Worm (Caenorhabditis elegans) whole organism, L4 larva: Measurements from ENCODE around the gene ceh-90.
A peak's percentile ranks its signal among the peaks of the same experiment; 100 is the strongest.

Experiments
- D1046.2 ChIP-seq: fragments of 200-800 bp; sonication (Bioruptor generic); IDR thresholded peaks from 2 replicates; pipeline ENCODE4 v1.3.6; 2022; ENCODE audit warnings: missing genetic modification characterization, missing compliant biosample characterization
- F10B5.3 ChIP-seq: sonication (generic microtip); optimal IDR thresholded peaks from 2 replicates; lab custom pipeline; 2016; ENCODE audit warnings: mild to moderate bottlenecking, missing genetic modification characterization, missing compliant biosample characterization
- F26F4.8 ChIP-seq: fragments of 200-800 bp; sonication (Bioruptor generic); conservative IDR thresholded peaks from 2 replicates; pipeline ENCODE4 v1.3.6; 2022; ENCODE audit warnings: missing genetic modification characterization, missing compliant biosample characterization
- F44E2.7 ChIP-seq: fragments of 200-800 bp; sonication (Bioruptor generic); IDR thresholded peaks from 2 replicates; pipeline ENCODE4 v2.1.2; 2022; ENCODE audit warnings: missing genetic modification characterization, missing compliant biosample characterization
- T20F7.1 ChIP-seq: fragments of 200-800 bp; sonication (Bioruptor generic); optimal IDR thresholded peaks from 2 replicates; lab custom pipeline; 2018; ENCODE audit warnings: mild to moderate bottlenecking, missing genetic modification characterization, missing compliant biosample characterization
- T26A8.4 ChIP-seq: fragments of 200-800 bp; sonication (Bioruptor generic); IDR thresholded peaks from 2 replicates; pipeline ENCODE4 v1.3.6; 2022; ENCODE audit warnings: missing genetic modification characterization, missing compliant biosample characterization
- Y105C5A.15 ChIP-seq: fragments of 200-800 bp; sonication (Bioruptor generic); IDR thresholded peaks from 2 replicates; pipeline ENCODE4 v1.3.6; 2022; ENCODE audit warnings: missing genetic modification characterization, missing compliant biosample characterization
- Y75B8A.6 ChIP-seq: fragments of 200-800 bp; sonication (Bioruptor generic); IDR thresholded peaks from 2 replicates; pipeline ENCODE4 v1.3.6; 2022; ENCODE audit warnings: missing genetic modification reagents, missing genetic modification characterization, missing compliant biosample characterization
- ZK546.5 ChIP-seq, 2 experiments: sonication (generic microtip); optimal IDR thresholded peaks; 2 replicates each; lab custom pipeline; 2017; ENCODE audit warnings: missing biosample characterization in 2 of 2, missing genetic modification characterization in 2 of 2
- arid-1 ChIP-seq: fragments of 200-800 bp; sonication (Bioruptor generic); conservative IDR thresholded peaks from 2 replicates; pipeline ENCODE4 v1.3.6; 2022; ENCODE audit warnings: missing genetic modification reagents, missing genetic modification characterization, missing compliant biosample characterization
- attf-4 ChIP-seq: sonication (generic microtip); optimal IDR thresholded peaks from 3 replicates; lab custom pipeline; 2017; ENCODE audit warnings: missing biosample characterization, missing genetic modification characterization
- ceh-20 ChIP-seq: fragments of 200-800 bp; sonication (Bioruptor generic); IDR thresholded peaks from 2 replicates; pipeline ENCODE4 v1.3.6; 2022; ENCODE audit warnings: missing genetic modification reagents, missing genetic modification characterization, missing compliant biosample characterization
- ceh-44 ChIP-seq: fragments of 200-800 bp; sonication (Bioruptor generic); IDR thresholded peaks from 2 replicates; pipeline ENCODE4 v1.3.6; 2022; ENCODE audit warnings: missing genetic modification reagents, missing genetic modification characterization, missing compliant biosample characterization
- ceh-62 ChIP-seq: sonication (generic microtip); optimal IDR thresholded peaks from 2 replicates; lab custom pipeline; 2017; ENCODE audit warnings: missing biosample characterization, missing genetic modification characterization
- ces-1 ChIP-seq: fragments of 150-350 bp; sonication (generic microtip); optimal IDR thresholded peaks from 4 replicates; lab custom pipeline; 2014; ENCODE audit warnings: missing biosample characterization, missing genetic modification reagents, missing genetic modification characterization
- ctbp-1 ChIP-seq: fragments of 200-800 bp; sonication (Bioruptor generic); IDR thresholded peaks from 2 replicates; pipeline ENCODE4 v1.3.6; 2022; ENCODE audit warnings: missing genetic modification reagents, missing genetic modification characterization, missing compliant biosample characterization
- daf-16 ChIP-seq, 3 experiments: sonication (generic microtip); optimal IDR thresholded peaks; 2 replicates each; lab custom pipeline; 2016 to 2017; ENCODE audit warnings: missing genetic modification characterization in 3 of 3, missing genetic modification reagents in 3 of 3, mild to moderate bottlenecking in 2 of 3, missing compliant biosample characterization in 2 of 3, missing biosample characterization in 1 of 3, moderate library complexity in 1 of 3
- daf-19 ChIP-seq: fragments of 200-800 bp; sonication (Bioruptor generic); conservative IDR thresholded peaks from 2 replicates; pipeline ENCODE4 v1.3.6; 2022; ENCODE audit warnings: missing genetic modification characterization, missing compliant biosample characterization
- daf-8 ChIP-seq: fragments of 200-800 bp; sonication (Bioruptor generic); IDR thresholded peaks from 2 replicates; pipeline ENCODE4 v1.3.6; 2022; ENCODE audit warnings: missing genetic modification characterization, missing compliant biosample characterization
- dmd-6 ChIP-seq: fragments of 200-800 bp; sonication (Bioruptor generic); IDR thresholded peaks from 2 replicates; pipeline ENCODE4 v1.3.6; 2022; ENCODE audit warnings: missing genetic modification reagents, missing genetic modification characterization, missing compliant biosample characterization
- dmd-9 ChIP-seq: fragments of 200-800 bp; sonication (Bioruptor generic); IDR thresholded peaks from 2 replicates; pipeline ENCODE4 v1.3.6; 2022; ENCODE audit warnings: missing genetic modification reagents, missing genetic modification characterization, missing compliant biosample characterization
- fkh-10 ChIP-seq: fragments of 150-350 bp; optimal IDR thresholded peaks from 2 replicates; lab custom pipeline; 2014; ENCODE audit warnings: missing biosample characterization, missing genetic modification reagents, missing genetic modification characterization
- fos-1 ChIP-seq: fragments of 150-350 bp; optimal IDR thresholded peaks from 2 replicates; lab custom pipeline; 2014; ENCODE audit warnings: missing biosample characterization, missing genetic modification characterization
- hif-1 ChIP-seq, 2 experiments: sonication (generic microtip); optimal IDR thresholded peaks; 2 replicates each; lab custom pipeline; 2016 to 2017; ENCODE audit warnings: missing compliant biosample characterization in 2 of 2, missing genetic modification characterization in 2 of 2, missing genetic modification reagents in 2 of 2, missing genotype in 2 of 2, mild to moderate bottlenecking in 1 of 2
- hmg-1.1 ChIP-seq: fragments of 200-800 bp; sonication (Bioruptor generic); IDR thresholded peaks from 2 replicates; pipeline ENCODE4 v1.3.6; 2022; ENCODE audit warnings: missing genetic modification reagents, missing genetic modification characterization, missing compliant biosample characterization
- lin-1 ChIP-seq: fragments of 200-800 bp; sonication (Bioruptor generic); IDR thresholded peaks from 2 replicates; pipeline ENCODE4 v1.3.6; 2022; ENCODE audit warnings: missing genetic modification reagents, missing genetic modification characterization, missing compliant biosample characterization
- lin-13 ChIP-seq: fragments of 150-350 bp; optimal IDR thresholded peaks from 2 replicates; lab custom pipeline; 2014; ENCODE audit warnings: missing biosample characterization, missing genetic modification reagents, missing genetic modification characterization
- lin-15B ChIP-seq: fragments of 150-350 bp; sonication (generic microtip); optimal IDR thresholded peaks from 3 replicates; lab custom pipeline; 2014; ENCODE audit warnings: missing biosample characterization, missing genetic modification characterization
- lsy-2 ChIP-seq, 2 experiments: fragments of 150-350 bp in 1 of 2; sonication (generic microtip) in 1 of 2; optimal IDR thresholded peaks; 2 replicates each; lab custom pipeline; 2014 to 2017; ENCODE audit warnings: missing biosample characterization in 2 of 2, missing genetic modification characterization in 2 of 2
- mdl-1 ChIP-seq, 2 experiments: fragments of 150-350 bp in 1 of 2; sonication (generic microtip) in 1 of 2; optimal IDR thresholded peaks; 2 replicates each; lab custom pipeline; 2014 to 2017; ENCODE audit warnings: missing biosample characterization in 2 of 2, missing genetic modification characterization in 2 of 2
- mdt-29 ChIP-seq: fragments of 200-800 bp; sonication (Bioruptor generic); IDR thresholded peaks from 2 replicates; pipeline ENCODE4 v1.3.6; 2022; ENCODE audit warnings: missing genetic modification reagents, missing genetic modification characterization, missing compliant biosample characterization
- mep-1 ChIP-seq: fragments of 150-350 bp; sonication (generic microtip); optimal IDR thresholded peaks from 3 replicates; lab custom pipeline; 2014; ENCODE audit warnings: missing biosample characterization, missing genetic modification characterization
- mes-2 ChIP-seq: sonication (generic microtip); optimal IDR thresholded peaks from 2 replicates; lab custom pipeline; 2016; ENCODE audit warnings: missing genotype, mild to moderate bottlenecking, missing genetic modification characterization, missing compliant biosample characterization; ENCODE audit not compliant: poor library complexity, severe bottlenecking
- mxl-3 ChIP-seq: fragments of 200-800 bp; sonication (Bioruptor generic); optimal IDR thresholded peaks from 2 replicates; lab custom pipeline; 2018; ENCODE audit warnings: mild to moderate bottlenecking, missing genetic modification characterization, missing compliant biosample characterization
- nhr-11 ChIP-seq: fragments of 150-350 bp; optimal IDR thresholded peaks from 2 replicates; lab custom pipeline; 2014; ENCODE audit warnings: missing biosample characterization, missing genetic modification characterization
- nhr-237 ChIP-seq: sonication (generic microtip); optimal IDR thresholded peaks from 2 replicates; lab custom pipeline; 2017; ENCODE audit warnings: missing biosample characterization, missing genetic modification characterization
- nhr-25 ChIP-seq: sonication (generic microtip); optimal IDR thresholded peaks from 2 replicates; lab custom pipeline; 2017; ENCODE audit warnings: missing genetic modification characterization, mild to moderate bottlenecking, missing compliant biosample characterization, antibody characterized with exemption, moderate library complexity, borderline replicate concordance; ENCODE audit not compliant: insufficient read depth
- nhr-28 ChIP-seq: fragments of 150-350 bp; optimal IDR thresholded peaks from 2 replicates; lab custom pipeline; 2014; ENCODE audit warnings: missing biosample characterization, missing genetic modification characterization
- nhr-42 ChIP-seq: fragments of 200-800 bp; sonication (Bioruptor generic); IDR thresholded peaks from 2 replicates; pipeline ENCODE4 v1.3.6; 2022; ENCODE audit warnings: missing genetic modification characterization, missing compliant biosample characterization
- nhr-76 ChIP-seq: fragments of 150-350 bp; optimal IDR thresholded peaks from 2 replicates; lab custom pipeline; 2014; ENCODE audit warnings: missing biosample characterization, missing genetic modification characterization
- nhr-77 ChIP-seq: fragments of 150-350 bp; optimal IDR thresholded peaks from 2 replicates; lab custom pipeline; 2014; ENCODE audit warnings: missing biosample characterization, missing genetic modification characterization
- php-3 ChIP-seq: fragments of 200-800 bp; sonication (Bioruptor generic); IDR thresholded peaks from 2 replicates; pipeline ENCODE4 v1.3.6; 2022; ENCODE audit warnings: missing genetic modification reagents, missing genetic modification characterization, missing compliant biosample characterization
- rbr-2 ChIP-seq: sonication (generic microtip); optimal IDR thresholded peaks from 2 replicates; lab custom pipeline; 2016; ENCODE audit warnings: missing genotype, missing genetic modification characterization, missing compliant biosample characterization
- set-16 ChIP-seq: fragments of 200-800 bp; sonication (Bioruptor generic); IDR thresholded peaks from 2 replicates; pipeline ENCODE4 v1.3.6; 2022; ENCODE audit warnings: missing genetic modification reagents, missing genetic modification characterization, missing compliant biosample characterization
- snpc-1.2 ChIP-seq: fragments of 200-800 bp; sonication (Bioruptor generic); IDR thresholded peaks from 2 replicates; pipeline ENCODE4 v1.3.6; 2022; ENCODE audit warnings: missing genetic modification reagents, missing genetic modification characterization, missing compliant biosample characterization
- tag-97 ChIP-seq: fragments of 200-800 bp; sonication (Bioruptor generic); IDR thresholded peaks from 2 replicates; pipeline ENCODE4 v1.3.6; 2022; ENCODE audit warnings: missing genetic modification characterization, missing compliant biosample characterization
- tra-1 ChIP-seq: fragments of 200-800 bp; sonication (Bioruptor generic); IDR thresholded peaks from 2 replicates; pipeline ENCODE4 v1.3.6; 2022; ENCODE audit warnings: missing genetic modification reagents, missing genetic modification characterization, missing compliant biosample characterization
- unc-62 ChIP-seq, 3 experiments: fragments of 150-350 bp in 1 of 3; sonication (generic microtip); optimal IDR thresholded peaks in 2 of 3; peaks in 1 of 3; 1 replicate in 1 of 3; 2 replicates in 2 of 3; lab custom pipeline; 2014 to 2017; ENCODE audit warnings: missing biosample characterization in 3 of 3, missing genetic modification characterization in 3 of 3, missing genetic modification reagents in 3 of 3, missing genotype in 1 of 3
- vab-7 ChIP-seq: fragments of 200-800 bp; sonication (Bioruptor generic); IDR thresholded peaks from 2 replicates; pipeline ENCODE4 v1.3.6; 2022; ENCODE audit warnings: missing genetic modification reagents, missing genetic modification characterization, missing compliant biosample characterization
- zfp-2 ChIP-seq: sonication (generic microtip); optimal IDR thresholded peaks from 2 replicates; lab custom pipeline; 2016; ENCODE audit warnings: mild to moderate bottlenecking, missing genetic modification characterization, missing compliant biosample characterization

ceh-90 gene

ce11 chrX:14164234-14164633 is 7.4 kb upstream of the ceh-90 start, which contains the start of gene vha-20 (continued):
- TF ChIP-seq daf-8 (GFP tag; lab: Robert Waterston, UW) (no peak), fkh-10 (GFP tag; lab: Kevin White, UChicago) (no peak), mes-2 (tag; lab: Kevin White, UChicago) (peak; percentile 5), vab-7 (no peak), unc-62 (GFP tag; optimal IDR thresholded peaks at IDR 0.05 in 1 of 2; lab: Kevin White, UChicago) (no peak), unc-62 (tag; optimal IDR thresholded peaks at IDR 0.05; lab: Kevin White, UChicago) (no peak), mxl-3 (GFP tag; lab: Kevin White, UChicago) (no peak), T20F7.1 (GFP tag; lab: Kevin White, UChicago) (no peak), nhr-77 (tag; lab: Kevin White, UChicago) (no peak), Y75B8A.6 (GFP tag; lab: Robert Waterston, UW) (no peak), ctbp-1 (GFP tag; lab: Robert Waterston, UW) (0 out of 2 replicates have a peak, but pooled peaks have one; percentile 9), nhr-11 (tag; lab: Kevin White, UChicago) (no peak), nhr-237 (tag; lab: Kevin White, UChicago) (no peak), lin-13 (GFP tag; lab: Kevin White, UChicago) (no peak), mdt-29 (no peak), lin-1 (GFP tag; lab: Robert Waterston, UW) (no peak), Y105C5A.15 (GFP tag; lab: Robert Waterston, UW) (peak; percentile 63; the same call in 1 of the 2 replicates), zfp-2 (tag; lab: Kevin White, UChicago) (no peak), mep-1 (no peak), F26F4.8 (no peak), daf-16 (GFP tag; optimal IDR thresholded peaks at IDR 0.05; lab: Kevin White, UChicago) (no peak), daf-16 (tag; optimal IDR thresholded peaks at IDR 0.05; lab: Kevin White, UChicago) (no peak), attf-4 (tag; lab: Kevin White, UChicago) (no peak), mdl-1 (tag; optimal IDR thresholded peaks at IDR 0.05; lab: Kevin White, UChicago) (no peak), dmd-6 (GFP tag; lab: Robert Waterston, UW) (0 out of 2 replicates have a peak, but pooled peaks have one; percentile 11), lsy-2 (tag; optimal IDR thresholded peaks at IDR 0.05; lab: Kevin White, UChicago) (no peak), nhr-42 (GFP tag; lab: Robert Waterston, UW) (no peak), tra-1 (GFP tag; lab: Robert Waterston, UW) (0 out of 2 replicates have a peak, but pooled peaks have one; percentile 38), set-16 (GFP tag; lab: Robert Waterston, UW) (no peak), hmg-1.1 (GFP tag; lab: Robert Waterston, UW) (no peak), nhr-76 (no peak), arid-1 (GFP tag; lab: Robert Waterston, UW) (no peak), ZK546.5 (tag; optimal IDR thresholded peaks at IDR 0.05; lab: Kevin White, UChicago) (no peak), hif-1 (tag; optimal IDR thresholded peaks at IDR 0.05; lab: Kevin White, UChicago) (no peak), tag-97 (GFP tag; lab: Robert Waterston, UW) (no peak), ceh-44 (GFP tag; lab: Robert Waterston, UW) (no peak), D1046.2 (GFP tag; lab: Robert Waterston, UW) (no peak), ceh-20 (GFP tag; lab: Robert Waterston, UW) (no peak), dmd-9 (GFP tag; lab: Robert Waterston, UW) (no peak), php-3 (GFP tag; lab: Robert Waterston, UW) (no peak), nhr-28 (tag; lab: Kevin White, UChicago) (no peak), ces-1 (GFP tag; lab: Kevin White, UChicago) (no peak), T26A8.4 (no peak), fos-1 (no peak), nhr-25 (tag; lab: Kevin White, UChicago) (no peak), rbr-2 (tag; lab: Kevin White, UChicago) (no peak), ceh-62 (no peak), snpc-1.2 (0 out of 2 replicates have a peak, but pooled peaks have one; percentile 34), F44E2.7 (GFP tag; lab: Robert Waterston, UW) (no peak), lin-15B (no peak), daf-19 (GFP tag; lab: Robert Waterston, UW) (no peak), F10B5.3 (tag; lab: Kevin White, UChicago) (no peak)
